Fruit fly (Drosophila melanogaster) whole organism, embryonic: ENCODE results near the gene CG10165.

Experiments
- Atf-2 ChIP-seq: fragments of 200-800 bp; sonication (Bioruptor generic); optimal IDR thresholded peaks from 2 replicates; lab custom pipeline; 2016; ENCODE audit warnings: missing biosample characterization, missing genetic modification characterization
- BEAF-32 ChIP-seq: fragments of 200-800 bp; sonication (Bioruptor generic); optimal IDR thresholded peaks from 3 replicates; lab custom pipeline; 2017; ENCODE audit warnings: missing biosample characterization, missing genetic modification characterization, mild to moderate bottlenecking, moderate library complexity, missing genetic modification reagents
- Bgb ChIP-seq: fragments of 200-800 bp; sonication (Bioruptor generic); IDR thresholded peaks from 2 replicates; pipeline ENCODE4 v1.3.6; 2022; ENCODE audit warnings: missing biosample characterization, missing genetic modification characterization; ENCODE audit not compliant: partially characterized antibody
- C15 ChIP-seq: fragments of 200-800 bp; sonication (Bioruptor generic); IDR thresholded peaks from 3 replicates; pipeline ENCODE4 v1.3.6; 2022; ENCODE audit warnings: missing biosample characterization, missing genetic modification characterization
- CG10431 ChIP-seq: fragments of 200-800 bp; sonication (Bioruptor generic); optimal IDR thresholded peaks from 3 replicates; lab custom pipeline; 2018; ENCODE audit warnings: missing biosample characterization, mild to moderate bottlenecking, missing genetic modification characterization
- CG10543 ChIP-seq: fragments of 200-800 bp; sonication (Bioruptor generic); optimal IDR thresholded peaks from 3 replicates; lab custom pipeline; 2017; ENCODE audit warnings: missing biosample characterization, mild to moderate bottlenecking, missing genetic modification characterization, moderate library complexity
- CG11695 ChIP-seq: fragments of 200-800 bp; sonication (Bioruptor generic); IDR thresholded peaks from 3 replicates; pipeline ENCODE4 v1.3.6; 2022; ENCODE audit warnings: missing biosample characterization, missing genetic modification characterization
- CG12744 ChIP-seq: fragments of 200-800 bp; sonication (Bioruptor generic); optimal IDR thresholded peaks from 2 replicates; lab custom pipeline; 2016; ENCODE audit warnings: missing biosample characterization, missing genetic modification characterization
- CG13123 ChIP-seq: fragments of 200-800 bp; sonication (Bioruptor generic); optimal IDR thresholded peaks from 2 replicates; lab custom pipeline; 2016; ENCODE audit warnings: missing biosample characterization, missing genetic modification characterization
- CG13624 ChIP-seq: fragments of 200-800 bp; sonication (Bioruptor generic); optimal IDR thresholded peaks from 2 replicates; lab custom pipeline; 2016; ENCODE audit warnings: missing biosample characterization, missing genetic modification characterization
- CG14441 ChIP-seq: fragments of 200-800 bp; sonication (Bioruptor generic); IDR thresholded peaks from 2 replicates; pipeline ENCODE4 v1.3.6; 2022; ENCODE audit warnings: missing biosample characterization, missing genetic modification characterization
- CG1647 ChIP-seq: fragments of 200-800 bp; sonication (Bioruptor generic); optimal IDR thresholded peaks from 3 replicates; lab custom pipeline; 2016; ENCODE audit warnings: missing biosample characterization, missing genetic modification characterization
- CG18262 ChIP-seq: fragments of 200-800 bp; optimal IDR thresholded peaks from 3 replicates; lab custom pipeline; 2019; ENCODE audit warnings: missing biosample characterization, mild to moderate bottlenecking, missing genetic modification characterization, moderate library complexity
- CG18764 ChIP-seq: fragments of 200-800 bp; sonication (Bioruptor generic); optimal IDR thresholded peaks from 3 replicates; lab custom pipeline; 2016; ENCODE audit warnings: missing biosample characterization, missing genetic modification characterization
- CG2202 ChIP-seq: fragments of 200-800 bp; sonication (Bioruptor generic); optimal IDR thresholded peaks from 2 replicates; lab custom pipeline; 2018; ENCODE audit warnings: missing biosample characterization, mild to moderate bottlenecking, missing genetic modification characterization
- CG2712 ChIP-seq: fragments of 200-800 bp; optimal IDR thresholded peaks from 3 replicates; lab custom pipeline; 2019; ENCODE audit warnings: missing biosample characterization, mild to moderate bottlenecking, missing genetic modification characterization, moderate library complexity
- CG31388 ChIP-seq: fragments of 200-800 bp; sonication (Bioruptor generic); optimal IDR thresholded peaks from 2 replicates; lab custom pipeline; 2016; ENCODE audit warnings: missing biosample characterization, missing genetic modification characterization
- CG34422 ChIP-seq: fragments of 200-800 bp; sonication (Bioruptor generic); IDR thresholded peaks from 3 replicates; pipeline ENCODE4 v1.3.6; 2022; ENCODE audit warnings: missing biosample characterization, missing genetic modification characterization
- CG42726 ChIP-seq: fragments of 200-800 bp; sonication (Bioruptor generic); IDR thresholded peaks from 2 replicates; pipeline ENCODE4 v1.3.6; 2022; ENCODE audit warnings: missing biosample characterization, missing genetic modification characterization; ENCODE audit not compliant: partially characterized antibody
- CG4282 ChIP-seq: fragments of 200-800 bp; sonication (Bioruptor generic); optimal IDR thresholded peaks from 2 replicates; lab custom pipeline; 2016; ENCODE audit warnings: missing biosample characterization, missing genetic modification characterization
- CG7556 ChIP-seq: fragments of 200-800 bp; sonication (Bioruptor generic); optimal IDR thresholded peaks from 2 replicates; lab custom pipeline; 2017; ENCODE audit warnings: missing biosample characterization, mild to moderate bottlenecking, missing genetic modification characterization
- CG9797 ChIP-seq: fragments of 200-800 bp; sonication (Bioruptor generic); optimal IDR thresholded peaks from 3 replicates; lab custom pipeline; 2018; ENCODE audit warnings: missing biosample characterization, mild to moderate bottlenecking, missing genetic modification characterization
- Camta ChIP-seq: fragments of 200-800 bp; sonication (Bioruptor generic); optimal IDR thresholded peaks from 2 replicates; lab custom pipeline; 2016; ENCODE audit warnings: missing biosample characterization, missing genetic modification characterization
- CrebB ChIP-seq: fragments of 200-800 bp; sonication (Bioruptor generic); optimal IDR thresholded peaks from 3 replicates; lab custom pipeline; 2018; ENCODE audit warnings: missing biosample characterization, mild to moderate bottlenecking, missing genetic modification characterization
- Deaf1 ChIP-seq: fragments of 200-800 bp; optimal IDR thresholded peaks from 3 replicates; lab custom pipeline; 2019; ENCODE audit warnings: missing biosample characterization, mild to moderate bottlenecking, missing genetic modification characterization, moderate library complexity
- Doc3 ChIP-seq: fragments of 200-800 bp; sonication (Bioruptor generic); IDR thresholded peaks from 3 replicates; pipeline ENCODE4 v1.3.6; 2022; ENCODE audit warnings: missing biosample characterization, missing genetic modification characterization; ENCODE audit not compliant: partially characterized antibody
- ERR ChIP-seq: fragments of 200-800 bp; sonication (Bioruptor generic); optimal IDR thresholded peaks from 2 replicates; lab custom pipeline; 2016; ENCODE audit warnings: missing biosample characterization, missing genetic modification characterization
- HLHmδ ChIP-seq: fragments of 200-800 bp; sonication (Bioruptor generic); optimal IDR thresholded peaks from 2 replicates; lab custom pipeline; 2018; ENCODE audit warnings: missing biosample characterization, mild to moderate bottlenecking, missing genetic modification characterization, moderate library complexity
- HmgD ChIP-seq: fragments of 200-800 bp; sonication (Bioruptor generic); optimal IDR thresholded peaks from 3 replicates; lab custom pipeline; 2016; ENCODE audit warnings: missing biosample characterization, missing genetic modification characterization
- Hr3 ChIP-seq: fragments of 200-800 bp; sonication (Bioruptor generic); optimal IDR thresholded peaks from 3 replicates; lab custom pipeline; 2016; ENCODE audit warnings: missing biosample characterization, missing genetic modification characterization
- Hr51 ChIP-seq, 2 experiments: fragments of 200-800 bp; sonication (Bioruptor generic); optimal IDR thresholded peaks; 2 replicates in 1 of 2; 3 replicates in 1 of 2; lab custom pipeline; 2016 to 2018; ENCODE audit warnings: missing biosample characterization in 2 of 2, missing genetic modification characterization in 2 of 2, mild to moderate bottlenecking in 1 of 2, moderate library complexity in 1 of 2
- Mes4 ChIP-seq: fragments of 200-800 bp; sonication (Bioruptor generic); optimal IDR thresholded peaks from 2 replicates; lab custom pipeline; 2016; ENCODE audit warnings: missing biosample characterization, missing genetic modification characterization
- NC2α ChIP-seq: fragments of 200-800 bp; sonication (Bioruptor generic); optimal IDR thresholded peaks from 2 replicates; lab custom pipeline; 2016; ENCODE audit warnings: missing biosample characterization, missing genetic modification characterization
- Oaz ChIP-seq: fragments of 200-800 bp; sonication (Bioruptor generic); IDR thresholded peaks from 2 replicates; pipeline ENCODE4 v1.3.6; 2022; ENCODE audit warnings: missing biosample characterization, missing genetic modification characterization
- Scr ChIP-seq: fragments of 200-800 bp; sonication (Bioruptor generic); IDR thresholded peaks from 2 replicates; pipeline ENCODE4 v1.3.6; 2022; ENCODE audit warnings: missing biosample characterization, missing genetic modification characterization; ENCODE audit not compliant: partially characterized antibody
- ap ChIP-seq: fragments of 200-800 bp; sonication (Bioruptor generic); IDR thresholded peaks from 2 replicates; pipeline ENCODE4 v1.3.6; 2022; ENCODE audit warnings: missing biosample characterization, missing genetic modification characterization
- dm ChIP-seq: fragments of 200-800 bp; sonication (Bioruptor generic); optimal IDR thresholded peaks from 3 replicates; lab custom pipeline; 2016; ENCODE audit warnings: missing biosample characterization, missing genetic modification characterization
- dmrt11E ChIP-seq: fragments of 200-800 bp; sonication (Bioruptor generic); optimal IDR thresholded peaks from 3 replicates; lab custom pipeline; 2018; ENCODE audit warnings: missing biosample characterization, mild to moderate bottlenecking, missing genetic modification characterization, moderate library complexity
- emc ChIP-seq: fragments of 200-800 bp; sonication (Bioruptor generic); optimal IDR thresholded peaks from 2 replicates; lab custom pipeline; 2016; ENCODE audit warnings: missing biosample characterization, missing genetic modification characterization
- ewg ChIP-seq: fragments of 200-800 bp; sonication (Bioruptor generic); optimal IDR thresholded peaks from 3 replicates; lab custom pipeline; 2017; ENCODE audit warnings: mild to moderate bottlenecking, missing biosample characterization, missing genetic modification reagents, missing genetic modification characterization
- exex ChIP-seq: fragments of 200-800 bp; sonication (Bioruptor generic); optimal IDR thresholded peaks from 4 replicates; lab custom pipeline; 2018; ENCODE audit warnings: missing biosample characterization, mild to moderate bottlenecking, missing genetic modification characterization, moderate library complexity
- fd3F ChIP-seq: fragments of 200-800 bp; sonication (Bioruptor generic); optimal IDR thresholded peaks from 2 replicates; lab custom pipeline; 2018; ENCODE audit warnings: missing biosample characterization, mild to moderate bottlenecking, missing genetic modification characterization, moderate library complexity
- gt ChIP-seq: fragments of 200-800 bp; sonication (Bioruptor generic); IDR thresholded peaks from 2 replicates; pipeline ENCODE4 v1.3.6; 2022; ENCODE audit warnings: missing biosample characterization, missing genetic modification characterization
- h ChIP-seq: fragments of >200 bp; optimal IDR thresholded peaks from 2 replicates; lab custom pipeline; 2017
- ken ChIP-seq: fragments of 200-800 bp; sonication (Bioruptor generic); IDR thresholded peaks from 3 replicates; pipeline ENCODE4 v1.3.6; 2022; ENCODE audit warnings: missing biosample characterization, missing genetic modification characterization
- knrl ChIP-seq: fragments of 200-800 bp; sonication (Bioruptor generic); IDR thresholded peaks from 3 replicates; pipeline ENCODE4 v1.3.6; 2022; ENCODE audit warnings: missing biosample characterization, missing genetic modification characterization; ENCODE audit not compliant: partially characterized antibody
- lbe ChIP-seq: fragments of 200-800 bp; sonication (Bioruptor generic); optimal IDR thresholded peaks from 2 replicates; lab custom pipeline; 2016; ENCODE audit warnings: missing biosample characterization, mild to moderate bottlenecking, missing genetic modification characterization
- nau ChIP-seq: fragments of 200-800 bp; sonication (Bioruptor generic); optimal IDR thresholded peaks from 3 replicates; lab custom pipeline; 2017; ENCODE audit warnings: missing biosample characterization, mild to moderate bottlenecking, missing genetic modification characterization, missing genetic modification reagents
- shn ChIP-seq: fragments of 200-800 bp; sonication (Bioruptor generic); optimal IDR thresholded peaks from 3 replicates; lab custom pipeline; 2016; ENCODE audit warnings: missing biosample characterization, missing genetic modification characterization
- stwl ChIP-seq: fragments of 200-800 bp; sonication (Bioruptor generic); optimal IDR thresholded peaks from 3 replicates; lab custom pipeline; 2018; ENCODE audit warnings: missing biosample characterization, mild to moderate bottlenecking, missing genetic modification characterization, moderate library complexity
- toy ChIP-seq: fragments of 200-800 bp; sonication (Bioruptor generic); IDR thresholded peaks from 2 replicates; pipeline ENCODE4 v1.3.6; 2022; ENCODE audit warnings: missing biosample characterization, missing genetic modification characterization
- yki ChIP-seq: fragments of >200 bp; optimal IDR thresholded peaks from 3 replicates; lab custom pipeline; 2018

Gene CG10165

DNA sequence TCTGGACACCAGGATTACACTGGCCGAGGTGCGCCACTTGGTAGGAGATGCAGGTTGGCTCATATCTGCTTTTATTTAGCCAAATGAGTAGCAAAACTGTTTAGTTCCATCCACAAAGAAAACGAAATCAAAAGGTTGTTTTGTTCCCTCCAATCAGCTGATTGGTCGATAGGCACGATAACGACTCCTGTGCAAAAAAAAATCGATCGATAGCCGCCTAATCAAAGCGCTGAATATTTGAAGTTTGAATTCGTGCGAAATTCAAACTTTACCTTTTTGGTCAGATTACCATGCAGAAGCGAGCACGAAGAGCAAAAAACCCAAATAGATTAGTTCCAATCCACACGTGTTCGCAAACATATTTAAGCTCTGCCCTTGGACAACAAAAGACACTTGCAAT, 45.6 kb downstream of the CG10165 start, which contains the start of the genes CG10195 and CG13084 (continued):
- TF ChIP-seq CG42726, result no peak
- TF ChIP-seq CG7556 (GFP tag; lab: Kevin White, UChicago), result no peak
- no peak for TF ChIP-seq Mes4 (GFP tag; lab: Kevin White, UChicago)
- no peak for TF ChIP-seq stwl (tag; lab: Kevin White, UChicago)
- no peak for TF ChIP-seq fd3F
- TF ChIP-seq knrl (GFP tag; lab: Robert Waterston, UW), result no peak
- no peak for TF ChIP-seq CG1647 (GFP tag; lab: Kevin White, UChicago)
- no peak for TF ChIP-seq CG34422 (GFP tag; lab: Robert Waterston, UW)
- TF ChIP-seq HmgD (GFP tag; lab: Kevin White, UChicago), result no peak
- TF ChIP-seq yki, result no peak
- no peak for TF ChIP-seq exex (tag; lab: Kevin White, UChicago)
- no peak for TF ChIP-seq C15 (GFP tag; lab: Robert Waterston, UW)
- no peak for TF ChIP-seq ERR (GFP tag; lab: Kevin White, UChicago)
- no peak for TF ChIP-seq Hr51 (GFP tag; optimal IDR thresholded peaks at IDR 0.05; lab: Kevin White, UChicago)
- TF ChIP-seq Scr (GFP tag; lab: Robert Waterston, UW), result 0 out of 2 replicates have a peak, but pooled peaks have one; percentile 24
- no peak for TF ChIP-seq CG13123 (GFP tag; lab: Kevin White, UChicago)
- TF ChIP-seq CG14441 (GFP tag; lab: Robert Waterston, UW), result no peak
- TF ChIP-seq CrebB (tag; lab: Kevin White, UChicago), result no peak
- TF ChIP-seq Camta (GFP tag; lab: Kevin White, UChicago), result no peak
- TF ChIP-seq h (lab: Kevin White, UChicago), result no peak
- no peak for TF ChIP-seq CG12744 (GFP tag; lab: Kevin White, UChicago)
- no peak for TF ChIP-seq gt
- TF ChIP-seq shn (GFP tag; lab: Kevin White, UChicago), result no peak
- no peak for TF ChIP-seq Deaf1
- peak; percentile 27; the same call in 1 of the 2 replicates for TF ChIP-seq Bgb (GFP tag; lab: Robert Waterston, UW)
- no peak for TF ChIP-seq Atf-2 (GFP tag; lab: Kevin White, UChicago)
- TF ChIP-seq emc, result no peak
- TF ChIP-seq toy (GFP tag; lab: Robert Waterston, UW), result no peak
- TF ChIP-seq NC2α (GFP tag; lab: Kevin White, UChicago), result no peak
- TF ChIP-seq CG18262 (tag; lab: Kevin White, UChicago), result no peak
- TF ChIP-seq CG10431 (GFP tag; lab: Kevin White, UChicago), result no peak
- TF ChIP-seq Oaz (GFP tag; lab: Robert Waterston, UW), result no peak
- TF ChIP-seq CG4282 (GFP tag; lab: Kevin White, UChicago), result no peak
- no peak for TF ChIP-seq CG11695
- TF ChIP-seq CG2712 (tag; lab: Kevin White, UChicago), result no peak
- TF ChIP-seq lbe (GFP tag; lab: Kevin White, UChicago), result no peak
- peak; percentile 44; the same call in 2 of the 3 replicates for TF ChIP-seq Doc3 (GFP tag; lab: Robert Waterston, UW)
- TF ChIP-seq CG9797 (GFP tag; lab: Kevin White, UChicago), result no peak
- TF ChIP-seq dmrt11E (tag; lab: Kevin White, UChicago), result no peak
- TF ChIP-seq nau (GFP tag; lab: Kevin White, UChicago), result no peak
- peak; percentile 14 for TF ChIP-seq BEAF-32 (GFP tag; lab: Kevin White, UChicago)
- TF ChIP-seq CG10543 (GFP tag; lab: Kevin White, UChicago), result no peak
- TF ChIP-seq HLHmδ, result no peak
- no peak for TF ChIP-seq CG13624 (GFP tag; lab: Kevin White, UChicago)
- no peak for TF ChIP-seq ewg (GFP tag; lab: Kevin White, UChicago)
- TF ChIP-seq CG18764 (GFP tag; lab: Kevin White, UChicago), result no peak
- TF ChIP-seq ap (GFP tag; lab: Robert Waterston, UW), result no peak
- TF ChIP-seq Hr3 (GFP tag; lab: Kevin White, UChicago), result no peak
- TF ChIP-seq CG2202 (tag; lab: Kevin White, UChicago), result no peak
- no peak for TF ChIP-seq ken (GFP tag; lab: Robert Waterston, UW)
- TF ChIP-seq CG31388 (GFP tag; lab: Kevin White, UChicago), result no peak
- no peak for TF ChIP-seq dm (GFP tag; lab: Kevin White, UChicago)
